Worm (Caenorhabditis elegans) whole organism, L1 larva: ENCODE results near the gene vha-15.

ENCODE experiments used
- F16B12.6 ChIP-seq: fragments of 150-350 bp; optimal IDR thresholded peaks from 2 replicates; lab custom pipeline; 2014; ENCODE audit warnings: missing biosample characterization, missing genetic modification characterization
- Y116A8C.19 ChIP-seq: sonication (generic microtip); optimal IDR thresholded peaks from 2 replicates; lab custom pipeline; 2016; ENCODE audit warnings: missing compliant biosample characterization, missing genetic modification characterization, borderline replicate concordance
- ces-1 ChIP-seq: fragments of 150-350 bp; optimal IDR thresholded peaks from 2 replicates; lab custom pipeline; 2014; ENCODE audit warnings: missing biosample characterization, missing genetic modification reagents, missing genetic modification characterization
- efl-1 ChIP-seq, 4 experiments: fragments of 150-350 bp; optimal IDR thresholded peaks in 3 of 4; peaks in 1 of 4; 1 replicate in 1 of 4; 2 replicates in 3 of 4; lab custom pipeline; 2014; ENCODE audit warnings: missing biosample characterization in 2 of 4, missing genetic modification characterization in 2 of 4, missing genetic modification reagents in 2 of 4
- egl-13 ChIP-seq: sonication (generic microtip); optimal IDR thresholded peaks from 2 replicates; lab custom pipeline; 2016; ENCODE audit warnings: missing genotype, missing genetic modification reagents, missing genetic modification characterization, missing compliant biosample characterization
- egl-27 ChIP-seq, 2 experiments: fragments of 150-350 bp in 1 of 2; sonication (generic microtip); optimal IDR thresholded peaks; 3 replicates each; lab custom pipeline; 2017 to 2018; ENCODE audit warnings: missing biosample characterization in 2 of 2, missing genetic modification characterization in 2 of 2, missing genetic modification reagents in 2 of 2
- elt-2 ChIP-seq: sonication (generic microtip); optimal IDR thresholded peaks from 2 replicates; lab custom pipeline; 2016; ENCODE audit warnings: missing genetic modification characterization, mild to moderate bottlenecking, inconsistent platforms, missing compliant biosample characterization, missing genetic modification reagents
- elt-3 ChIP-seq, 6 experiments: fragments of 150-350 bp in 1 of 6; sonication (generic microtip); optimal IDR thresholded peaks; 2 replicates each; lab custom pipeline; 2017 to 2018; ENCODE audit warnings: missing biosample characterization in 6 of 6, missing genetic modification characterization in 6 of 6, inconsistent platforms in 1 of 6
- fkh-10 ChIP-seq: sonication (generic microtip); optimal IDR thresholded peaks from 2 replicates; lab custom pipeline; 2017; ENCODE audit warnings: missing biosample characterization, missing genetic modification reagents, missing genetic modification characterization
- fos-1 ChIP-seq: fragments of 150-350 bp; optimal IDR thresholded peaks from 2 replicates; lab custom pipeline; 2014; ENCODE audit warnings: missing biosample characterization, missing genetic modification characterization
- grh-1 ChIP-seq: fragments of 200-800 bp; sonication (Bioruptor generic); IDR thresholded peaks from 2 replicates; pipeline ENCODE4 v1.3.6; 2022; ENCODE audit warnings: missing genetic modification reagents, missing genetic modification characterization, missing compliant biosample characterization
- isw-1 ChIP-seq: fragments of 200-800 bp; sonication (Bioruptor generic); IDR thresholded peaks from 2 replicates; pipeline ENCODE4 v1.3.6; 2022; ENCODE audit warnings: missing genetic modification characterization, missing compliant biosample characterization
- jun-1 ChIP-seq: fragments of 150-350 bp; optimal IDR thresholded peaks from 2 replicates; lab custom pipeline; 2014; ENCODE audit warnings: missing biosample characterization, missing genetic modification reagents, missing genetic modification characterization
- lin-13 ChIP-seq: fragments of 150-350 bp; optimal IDR thresholded peaks from 2 replicates; lab custom pipeline; 2014; ENCODE audit warnings: missing biosample characterization, missing genetic modification reagents, missing genetic modification characterization
- lin-14 ChIP-seq: fragments of 200-800 bp; sonication (Bioruptor generic); optimal IDR thresholded peaks from 2 replicates; lab custom pipeline; 2018; ENCODE audit warnings: mild to moderate bottlenecking, missing genetic modification characterization, moderate library complexity, missing compliant biosample characterization
- lin-39 ChIP-seq: fragments of 150-350 bp; optimal IDR thresholded peaks from 2 replicates; lab custom pipeline; 2014; ENCODE audit warnings: missing biosample characterization, missing genetic modification reagents, missing genetic modification characterization
- mep-1 ChIP-seq: fragments of 150-350 bp; optimal IDR thresholded peaks from 2 replicates; lab custom pipeline; 2014; ENCODE audit warnings: missing biosample characterization, missing genetic modification characterization
- nhr-12 ChIP-seq: sonication (generic microtip); optimal IDR thresholded peaks from 2 replicates; lab custom pipeline; 2017; ENCODE audit warnings: missing biosample characterization, missing genetic modification characterization
- nhr-20 ChIP-seq: sonication (generic microtip); optimal IDR thresholded peaks from 2 replicates; lab custom pipeline; 2016; ENCODE audit warnings: mild to moderate bottlenecking, missing genetic modification characterization, missing compliant biosample characterization
- nhr-47 ChIP-seq: sonication (generic microtip); optimal IDR thresholded peaks from 2 replicates; lab custom pipeline; 2016; ENCODE audit warnings: mild to moderate bottlenecking, missing genetic modification characterization, moderate library complexity, missing compliant biosample characterization
- nhr-71 ChIP-seq: sonication (generic microtip); optimal IDR thresholded peaks from 2 replicates; lab custom pipeline; 2016; ENCODE audit warnings: mild to moderate bottlenecking, missing genetic modification characterization, moderate library complexity, missing compliant biosample characterization
- nhr-76 ChIP-seq: sonication (generic microtip); optimal IDR thresholded peaks from 2 replicates; lab custom pipeline; 2017; ENCODE audit warnings: missing biosample characterization, missing genetic modification characterization
- nhr-77 ChIP-seq: fragments of 150-350 bp; optimal IDR thresholded peaks from 2 replicates; lab custom pipeline; 2014; ENCODE audit warnings: missing biosample characterization, missing genetic modification characterization
- nhr-85 ChIP-seq: sonication (generic microtip); peaks from one replicate; lab custom pipeline; 2016; ENCODE audit warnings: missing genetic modification characterization, inconsistent platforms, missing compliant biosample characterization
- nhr-90 ChIP-seq: sonication (generic microtip); optimal IDR thresholded peaks from 2 replicates; lab custom pipeline; 2016; ENCODE audit warnings: mild to moderate bottlenecking, missing genetic modification characterization, missing compliant biosample characterization; ENCODE audit not compliant: poor library complexity
- pqm-1 ChIP-seq: sonication (generic microtip); optimal IDR thresholded peaks from 3 replicates; lab custom pipeline; 2017; ENCODE audit warnings: missing biosample characterization, missing genetic modification characterization
- rnt-1 ChIP-seq: sonication (generic microtip); optimal IDR thresholded peaks from 2 replicates; lab custom pipeline; 2016; ENCODE audit warnings: mild to moderate bottlenecking, missing genetic modification characterization, moderate library complexity, missing compliant biosample characterization
- skn-1 ChIP-seq: fragments of 150-350 bp; optimal IDR thresholded peaks from 2 replicates; lab custom pipeline; 2014; ENCODE audit warnings: missing biosample characterization, missing genetic modification characterization
- snpc-4 ChIP-seq: fragments of 150-350 bp; optimal IDR thresholded peaks from 2 replicates; lab custom pipeline; 2014; ENCODE audit warnings: missing biosample characterization, missing genetic modification characterization
- snu-23 ChIP-seq: sonication (generic microtip); optimal IDR thresholded peaks from 2 replicates; lab custom pipeline; 2016; ENCODE audit warnings: missing genetic modification characterization, missing compliant biosample characterization
- sox-4 ChIP-seq: sonication (generic microtip); optimal IDR thresholded peaks from 2 replicates; lab custom pipeline; 2016; ENCODE audit warnings: missing genetic modification characterization, missing compliant biosample characterization
- sptf-1 ChIP-seq: fragments of 150-350 bp; optimal IDR thresholded peaks from 2 replicates; lab custom pipeline; 2014; ENCODE audit warnings: missing biosample characterization, missing genetic modification characterization
- swsn-7 ChIP-seq: sonication (generic microtip); optimal IDR thresholded peaks from 2 replicates; lab custom pipeline; 2016; ENCODE audit warnings: missing genetic modification characterization, missing compliant biosample characterization
- tbx-2 ChIP-seq: sonication (generic microtip); optimal IDR thresholded peaks from 2 replicates; lab custom pipeline; 2016; ENCODE audit warnings: missing genetic modification characterization, missing compliant biosample characterization
- tlp-1 ChIP-seq: fragments of 150-350 bp; optimal IDR thresholded peaks from 2 replicates; lab custom pipeline; 2014; ENCODE audit warnings: missing biosample characterization, missing genetic modification characterization
- unc-98 ChIP-seq: fragments of 200-800 bp; sonication (Bioruptor generic); IDR thresholded peaks from 2 replicates; pipeline ENCODE4 v1.3.6; 2022; ENCODE audit warnings: missing genetic modification characterization, missing compliant biosample characterization
- xbp-1 ChIP-seq: sonication (generic microtip); optimal IDR thresholded peaks from 2 replicates; lab custom pipeline; 2016; ENCODE audit warnings: missing genetic modification characterization, missing compliant biosample characterization
- zip-4 ChIP-seq: fragments of 200-800 bp; sonication (Bioruptor generic); optimal IDR thresholded peaks from 2 replicates; lab custom pipeline; 2018; ENCODE audit warnings: mild to moderate bottlenecking, missing genetic modification characterization, moderate library complexity, missing compliant biosample characterization
- ztf-4 ChIP-seq: fragments of 150-350 bp; optimal IDR thresholded peaks from 2 replicates; lab custom pipeline; 2014; ENCODE audit warnings: missing biosample characterization, missing genetic modification characterization

vha-15 gene

ce11 chrX:2191925-2192554 is 45.7 kb upstream of the vha-15 start, which contains the start of gene gap-1:
TSS of gene gap-1 (plus strand) at chrX:2192504.
- TF ChIP-seq tlp-1 (tag; lab: Kevin White, UChicago) (no peak), skn-1 (tag; lab: Kevin White, UChicago) (no peak), lin-39 (tag; lab: Kevin White, UChicago) (no peak), lin-13 (no peak), tbx-2 (tag; lab: Kevin White, UChicago) (no peak), nhr-85 (tag; lab: Kevin White, UChicago) (no peak), efl-1 (optimal IDR thresholded peaks at IDR 0.05; lab: Kevin White, UChicago) (no peak), efl-1 (GFP tag; optimal IDR thresholded peaks at IDR 0.05 in 1 of 2; lab: Kevin White, UChicago) (peak in 1 of 2 experiments; percentile 76), fkh-10 (peak; percentile 77), lin-14 (peak; percentile 25), egl-13 (tag; lab: Kevin White, UChicago) (no peak), nhr-20 (tag; lab: Kevin White, UChicago) (no peak), swsn-7 (no peak)

- TF ChIP-seq efl-1 (optimal IDR thresholded peaks at IDR 0.05; lab: Kevin White, UChicago) (no peak), efl-1 (GFP tag; optimal IDR thresholded peaks at IDR 0.05 in 1 of 2; lab: Kevin White, UChicago) (peak in 1 of 2 experiments; percentile 91), nhr-12 (tag; lab: Kevin White, UChicago) (no peak)
Measured at ce11 chrX:2197444-2197843, 40.3 kb upstream of the vha-15 start.

- no peak for TF ChIP-seq rnt-1 (tag; lab: Kevin White, UChicago)
- TF ChIP-seq nhr-76: no peak
- TF ChIP-seq fos-1 (tag; lab: Kevin White, UChicago): no peak
- TF ChIP-seq sptf-1 (tag; lab: Kevin White, UChicago): no peak
- TF ChIP-seq isw-1: no peak
- TF ChIP-seq ztf-4: no peak
- TF ChIP-seq efl-1 (optimal IDR thresholded peaks at IDR 0.05; lab: Kevin White, UChicago): no peak
- no peak for TF ChIP-seq efl-1 (GFP tag; optimal IDR thresholded peaks at IDR 0.05 in 1 of 2; lab: Kevin White, UChicago)
- TF ChIP-seq nhr-90: no peak
- TF ChIP-seq sox-4 (tag; lab: Kevin White, UChicago): no peak
- no peak for TF ChIP-seq unc-98
- no peak for TF ChIP-seq mep-1 (tag; lab: Kevin White, UChicago)
- no peak for TF ChIP-seq Y116A8C.19 (tag; lab: Kevin White, UChicago)
- no peak for TF ChIP-seq jun-1 (tag; lab: Kevin White, UChicago)
Measured at ce11 chrX:2199140-2199539, 38.6 kb upstream of the vha-15 start, which contains the start of gene T24C12.1. TSS of gene T24C12.1 (plus strand) at chrX:2199440.

ce11 chrX:2203760-2204159 is 34.0 kb upstream of the vha-15 start, which contains the start of gene T24C12.3:
TSS of gene T24C12.3 (minus strand) at chrX:2203893.
- TF ChIP-seq nhr-71 (no peak), ces-1 (GFP tag; lab: Kevin White, UChicago) (no peak), grh-1 (no peak), lin-39 (tag; lab: Kevin White, UChicago) (no peak), nhr-77 (tag; lab: Kevin White, UChicago) (no peak), F16B12.6 (no peak), pqm-1 (tag; lab: Kevin White, UChicago) (peak; percentile 87), nhr-85 (tag; lab: Kevin White, UChicago) (peak; percentile 25), snpc-4 (tag; lab: Kevin White, UChicago) (no peak), elt-2 (tag; lab: Kevin White, UChicago) (peak; percentile 79), snu-23 (GFP tag; lab: Kevin White, UChicago) (no peak), lin-14 (peak; percentile 35), xbp-1 (tag; lab: Kevin White, UChicago) (no peak), elt-3 (tag; optimal IDR thresholded peaks at IDR 0.05; lab: Kevin White, UChicago) (peak in 1 of 6 experiments; percentile 61), efl-1 (optimal IDR thresholded peaks at IDR 0.05; lab: Kevin White, UChicago) (no peak), efl-1 (GFP tag; optimal IDR thresholded peaks at IDR 0.05 in 1 of 2; lab: Kevin White, UChicago) (peak in 1 of 2 experiments; percentile 12), egl-27 (tag; optimal IDR thresholded peaks at IDR 0.05; lab: Kevin White, UChicago) (no peak), zip-4 (GFP tag; lab: Kevin White, UChicago) (no peak), nhr-47 (tag; lab: Kevin White, UChicago) (no peak), isw-1 (no peak)
